Worm (Caenorhabditis elegans) whole organism, young adult: ENCODE results near the gene snu-66.

ENCODE experiments used
- B0035.1 ChIP-seq: sonication (generic microtip); optimal IDR thresholded peaks from 2 replicates; lab custom pipeline; 2016; ENCODE audit warnings: missing genetic modification characterization, mild to moderate bottlenecking, missing compliant biosample characterization, missing genotype, missing genetic modification reagents
- C17E4.6 ChIP-seq: fragments of 200-800 bp; sonication (Bioruptor generic); IDR thresholded peaks from 2 replicates; pipeline ENCODE4 v1.3.6; 2022; ENCODE audit warnings: missing genetic modification reagents, missing genetic modification characterization, missing compliant biosample characterization
- D2030.7 ChIP-seq: fragments of 200-800 bp; sonication (Bioruptor generic); IDR thresholded peaks from 2 replicates; pipeline ENCODE4 v1.3.6; 2022; ENCODE audit warnings: missing genetic modification reagents, missing genetic modification characterization, missing compliant biosample characterization
- F10E7.11 ChIP-seq: sonication (generic microtip); optimal IDR thresholded peaks from 2 replicates; lab custom pipeline; 2017; ENCODE audit warnings: mild to moderate bottlenecking, missing genetic modification characterization, moderate library complexity, missing compliant biosample characterization
- F33H1.4 ChIP-seq: fragments of 200-800 bp; sonication (Bioruptor generic); IDR thresholded peaks from 2 replicates; pipeline ENCODE4 v1.3.6; 2022; ENCODE audit warnings: missing genetic modification reagents, missing genetic modification characterization, missing compliant biosample characterization
- F57A8.1 ChIP-seq: fragments of 200-800 bp; sonication (Bioruptor generic); optimal IDR thresholded peaks from 2 replicates; lab custom pipeline; 2018; ENCODE audit warnings: mild to moderate bottlenecking, missing genetic modification characterization, moderate library complexity, missing compliant biosample characterization
- K11D2.4 ChIP-seq: fragments of 200-800 bp; sonication (Bioruptor generic); IDR thresholded peaks from 2 replicates; pipeline ENCODE4 v1.3.6; 2022; ENCODE audit warnings: missing genetic modification reagents, missing genetic modification characterization, missing compliant biosample characterization
- T07F8.4 ChIP-seq: sonication (generic microtip); optimal IDR thresholded peaks from 2 replicates; lab custom pipeline; 2016; ENCODE audit warnings: mild to moderate bottlenecking, missing genetic modification characterization, moderate library complexity, missing compliant biosample characterization
- T26A5.8 ChIP-seq: sonication (generic microtip); optimal IDR thresholded peaks from 2 replicates; lab custom pipeline; 2016; ENCODE audit warnings: missing genetic modification characterization, missing compliant biosample characterization
- Y56A3A.18 ChIP-seq: fragments of 200-800 bp; sonication (Bioruptor generic); IDR thresholded peaks from 2 replicates; pipeline ENCODE4 v1.3.6; 2022; ENCODE audit warnings: missing genetic modification reagents, missing genetic modification characterization, missing compliant biosample characterization
- Y67H2A.10 ChIP-seq: fragments of 200-800 bp; sonication (Bioruptor generic); conservative IDR thresholded peaks from 2 replicates; pipeline ENCODE4 v1.3.6; 2022; ENCODE audit warnings: missing genetic modification reagents, missing genetic modification characterization, missing compliant biosample characterization
- ZK185.1 ChIP-seq: sonication (generic microtip); optimal IDR thresholded peaks from 2 replicates; lab custom pipeline; 2016; ENCODE audit warnings: mild to moderate bottlenecking, missing genetic modification characterization, missing compliant biosample characterization; ENCODE audit not compliant: poor library complexity, severe bottlenecking
- aptf-2 ChIP-seq: fragments of 200-800 bp; sonication (Bioruptor generic); conservative IDR thresholded peaks from 2 replicates; pipeline ENCODE4 v1.3.6; 2022; ENCODE audit warnings: missing genetic modification reagents, missing genetic modification characterization, missing compliant biosample characterization
- athp-1 ChIP-seq: sonication (generic microtip); optimal IDR thresholded peaks from 2 replicates; lab custom pipeline; 2017; ENCODE audit warnings: mild to moderate bottlenecking, missing genetic modification characterization, missing compliant biosample characterization
- bed-1 ChIP-seq: fragments of 200-800 bp; sonication (Bioruptor generic); IDR thresholded peaks from 2 replicates; pipeline ENCODE4 v1.3.6; 2022; ENCODE audit warnings: missing genetic modification reagents, missing genetic modification characterization, missing compliant biosample characterization
- ceh-40 ChIP-seq: fragments of 200-800 bp; sonication (Bioruptor generic); IDR thresholded peaks from 2 replicates; pipeline ENCODE4 v1.3.6; 2022; ENCODE audit warnings: missing genetic modification characterization, missing compliant biosample characterization
- dpff-1 ChIP-seq: sonication (generic microtip); optimal IDR thresholded peaks from 2 replicates; lab custom pipeline; 2017; ENCODE audit warnings: mild to moderate bottlenecking, missing genetic modification characterization, missing compliant biosample characterization
- egrh-3 ChIP-seq: fragments of 200-800 bp; sonication (Bioruptor generic); IDR thresholded peaks from 2 replicates; pipeline ENCODE4 v1.3.6; 2022; ENCODE audit warnings: missing genetic modification reagents, missing genetic modification characterization, missing compliant biosample characterization
- hlh-26 ChIP-seq: fragments of 200-800 bp; sonication (Bioruptor generic); conservative IDR thresholded peaks from 2 replicates; pipeline ENCODE4 v1.3.6; 2022; ENCODE audit warnings: missing genetic modification reagents, missing genetic modification characterization, missing compliant biosample characterization
- hmg-20 ChIP-seq: fragments of 200-800 bp; sonication (Bioruptor generic); IDR thresholded peaks from 2 replicates; pipeline ENCODE4 v1.3.6; 2022; ENCODE audit warnings: missing genetic modification reagents, missing genetic modification characterization, missing compliant biosample characterization
- hsf-1 ChIP-seq: fragments of 200-800 bp; sonication (Bioruptor generic); IDR thresholded peaks from 2 replicates; pipeline ENCODE4 v1.3.6; 2022; ENCODE audit warnings: missing genetic modification reagents, missing genetic modification characterization, missing compliant biosample characterization
- lin-54 ChIP-seq: fragments of 200-800 bp; sonication (Bioruptor generic); optimal IDR thresholded peaks from 2 replicates; lab custom pipeline; 2018; ENCODE audit warnings: mild to moderate bottlenecking, missing genetic modification characterization, missing compliant biosample characterization
- lir-1 ChIP-seq: fragments of 200-800 bp; sonication (Bioruptor generic); conservative IDR thresholded peaks from 2 replicates; pipeline ENCODE4 v1.3.6; 2022; ENCODE audit warnings: missing genetic modification reagents, missing genetic modification characterization, missing compliant biosample characterization
- lsl-1 ChIP-seq: fragments of 200-800 bp; sonication (Bioruptor generic); optimal IDR thresholded peaks from 2 replicates; lab custom pipeline; 2018; ENCODE audit warnings: mild to moderate bottlenecking, missing genetic modification characterization, moderate library complexity, missing compliant biosample characterization
- madf-10 ChIP-seq: sonication (generic microtip); optimal IDR thresholded peaks from 2 replicates; lab custom pipeline; 2016; ENCODE audit warnings: mild to moderate bottlenecking, missing genetic modification characterization, missing compliant biosample characterization
- madf-6 ChIP-seq: fragments of 200-800 bp; sonication (Bioruptor generic); IDR thresholded peaks from 2 replicates; pipeline ENCODE4 v1.3.6; 2022; ENCODE audit warnings: missing genetic modification reagents, missing genetic modification characterization, missing compliant biosample characterization
- mxl-1 ChIP-seq: sonication (generic microtip); optimal IDR thresholded peaks from 2 replicates; lab custom pipeline; 2016; ENCODE audit warnings: missing genetic modification characterization, missing compliant biosample characterization
- nfya-2 ChIP-seq: fragments of 200-800 bp; sonication (Bioruptor generic); IDR thresholded peaks from 2 replicates; pipeline ENCODE4 v1.3.6; 2022; ENCODE audit warnings: missing genetic modification reagents, missing genetic modification characterization, missing compliant biosample characterization
- nhr-120 ChIP-seq: fragments of 200-800 bp; sonication (Bioruptor generic); IDR thresholded peaks from 2 replicates; pipeline ENCODE4 v1.3.6; 2022; ENCODE audit warnings: missing genetic modification characterization, missing compliant biosample characterization
- nhr-27 ChIP-seq: fragments of 200-800 bp; sonication (Bioruptor generic); optimal IDR thresholded peaks from 2 replicates; lab custom pipeline; 2018; ENCODE audit warnings: mild to moderate bottlenecking, missing genetic modification characterization, moderate library complexity, missing compliant biosample characterization
- nhr-80 ChIP-seq: sonication (generic microtip); optimal IDR thresholded peaks from 2 replicates; lab custom pipeline; 2016; ENCODE audit warnings: missing genetic modification characterization, missing compliant biosample characterization
- nhr-90 ChIP-seq: sonication (generic microtip); optimal IDR thresholded peaks from 2 replicates; lab custom pipeline; 2016; ENCODE audit warnings: missing genotype, mild to moderate bottlenecking, missing genetic modification characterization, missing compliant biosample characterization
- pha-4 ChIP-seq: fragments of 150-350 bp; sonication (generic microtip); optimal IDR thresholded peaks from 2 replicates; lab custom pipeline; 2014; ENCODE audit warnings: missing biosample characterization, missing genetic modification reagents, missing genetic modification characterization
- repo-1 ChIP-seq: sonication (generic microtip); optimal IDR thresholded peaks from 2 replicates; lab custom pipeline; 2017; ENCODE audit warnings: mild to moderate bottlenecking, missing genetic modification characterization, missing compliant biosample characterization
- sdz-38 ChIP-seq: sonication (generic microtip); optimal IDR thresholded peaks from 2 replicates; lab custom pipeline; 2016; ENCODE audit warnings: missing genotype, missing genetic modification characterization, missing compliant biosample characterization
- snpc-1.1 ChIP-seq: sonication (generic microtip); optimal IDR thresholded peaks from 2 replicates; lab custom pipeline; 2017; ENCODE audit warnings: missing genetic modification characterization, mild to moderate bottlenecking, missing compliant biosample characterization, antibody characterized with exemption, moderate library complexity, missing genotype, missing genetic modification reagents; ENCODE audit not compliant: insufficient read depth
- snpc-3.4 ChIP-seq: sonication (generic microtip); optimal IDR thresholded peaks from 2 replicates; lab custom pipeline; 2017; ENCODE audit warnings: missing genetic modification characterization, mild to moderate bottlenecking, missing compliant biosample characterization, antibody characterized with exemption, moderate library complexity, missing genotype, missing genetic modification reagents
- snpc-4 ChIP-seq, 5 experiments: fragments of 150-350 bp in 1 of 5; sonication (generic microtip) in 4 of 5; optimal IDR thresholded peaks; 2 replicates each; lab custom pipeline; 2014 to 2018; ENCODE audit warnings: missing genetic modification characterization in 5 of 5, missing biosample characterization in 3 of 5, antibody characterized with exemption in 2 of 5, mild to moderate bottlenecking in 2 of 5, missing compliant biosample characterization in 2 of 5, missing genotype in 2 of 5, moderate library complexity in 2 of 5, missing genetic modification reagents in 1 of 5
- sptf-2 ChIP-seq: fragments of 200-800 bp; sonication (Bioruptor generic); optimal IDR thresholded peaks from 2 replicates; lab custom pipeline; 2018; ENCODE audit warnings: mild to moderate bottlenecking, missing genetic modification characterization, missing compliant biosample characterization
- tbp1 ChIP-seq: fragments of 200-800 bp; sonication (Bioruptor generic); optimal IDR thresholded peaks from 2 replicates; lab custom pipeline; 2018; ENCODE audit warnings: mild to moderate bottlenecking, missing genetic modification characterization, missing compliant biosample characterization
- unc-62 ChIP-seq: fragments of 150-350 bp; optimal IDR thresholded peaks from 2 replicates; lab custom pipeline; 2014; ENCODE audit warnings: missing biosample characterization, missing genetic modification reagents, missing genetic modification characterization
- zfh-2 ChIP-seq: fragments of 200-800 bp; sonication (Bioruptor generic); conservative IDR thresholded peaks from 2 replicates; pipeline ENCODE4 v1.3.6; 2022; ENCODE audit warnings: missing genetic modification reagents, missing genetic modification characterization, missing compliant biosample characterization
- zim-3 ChIP-seq: sonication (generic microtip); optimal IDR thresholded peaks from 2 replicates; lab custom pipeline; 2017; ENCODE audit warnings: mild to moderate bottlenecking, missing genetic modification characterization, moderate library complexity, missing compliant biosample characterization
- ztf-18 ChIP-seq: sonication (generic microtip); optimal IDR thresholded peaks from 2 replicates; lab custom pipeline; 2016; ENCODE audit warnings: missing genotype, mild to moderate bottlenecking, missing genetic modification characterization, missing compliant biosample characterization
- ztf-22 ChIP-seq: fragments of 200-800 bp; sonication (Bioruptor generic); optimal IDR thresholded peaks from 2 replicates; lab custom pipeline; 2018; ENCODE audit warnings: mild to moderate bottlenecking, missing genetic modification characterization, moderate library complexity, missing compliant biosample characterization
- ztf-25 ChIP-seq: fragments of 200-800 bp; sonication (Bioruptor generic); IDR thresholded peaks from 2 replicates; pipeline ENCODE4 v1.3.6; 2022; ENCODE audit warnings: missing genetic modification reagents, missing genetic modification characterization, missing compliant biosample characterization
- ztf-26 ChIP-seq: sonication (generic microtip); optimal IDR thresholded peaks from 2 replicates; lab custom pipeline; 2017; ENCODE audit warnings: missing genetic modification characterization, missing compliant biosample characterization
- ztf-28 ChIP-seq: fragments of 200-800 bp; sonication (Bioruptor generic); IDR thresholded peaks from 2 replicates; pipeline ENCODE4 v1.3.6; 2022; ENCODE audit warnings: missing genetic modification reagents, missing genetic modification characterization, missing compliant biosample characterization
- ztf-6 ChIP-seq: fragments of 200-800 bp; sonication (Bioruptor generic); IDR thresholded peaks from 2 replicates; pipeline ENCODE4 v1.3.6; 2022; ENCODE audit warnings: missing genetic modification reagents, missing genetic modification characterization, missing compliant biosample characterization

Gene snu-66

DNA sequence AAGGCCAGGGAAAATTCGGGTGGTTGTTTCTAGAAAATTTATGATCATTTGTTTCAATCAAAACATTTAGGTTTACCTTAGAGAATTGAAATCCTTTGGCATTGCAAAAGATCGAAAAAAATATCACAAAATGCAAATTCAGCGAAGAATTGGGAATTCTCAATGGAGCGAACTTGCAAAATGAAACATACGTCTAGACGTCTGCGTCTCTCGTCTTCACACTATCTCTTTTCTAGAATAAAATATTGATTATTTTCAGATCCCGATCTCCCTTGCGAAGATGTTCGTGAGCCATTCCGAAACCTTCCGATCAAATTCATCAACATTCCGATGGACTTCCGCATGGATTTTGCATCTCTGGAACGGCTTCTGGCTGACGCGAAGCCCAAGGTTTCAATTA is 4.9 kb upstream of the snu-66 start, which contains the start of gene ets-6:
ets-6 (minus strand) TSS at position 169 of the 400 bp plus-strand sequence.
- TF ChIP-seq hsf-1 (GFP tag; lab: Robert Waterston, UW) (no peak), zfh-2 (GFP tag; lab: Robert Waterston, UW) (no peak), K11D2.4 (GFP tag; lab: Robert Waterston, UW) (no peak), F33H1.4 (GFP tag; lab: Robert Waterston, UW) (no peak), F57A8.1 (GFP tag; lab: Kevin White, UChicago) (no peak), athp-1 (peak; percentile 14), unc-62 (GFP tag; lab: Kevin White, UChicago) (no peak), ztf-18 (tag; lab: Kevin White, UChicago) (peak; percentile 65), snpc-4 (GFP tag; optimal IDR thresholded peaks at IDR 0.05; lab: Kevin White, UChicago) (no peak), snpc-4 (tag; optimal IDR thresholded peaks at IDR 0.05; lab: Kevin White, UChicago) (no peak), hlh-26 (GFP tag; lab: Robert Waterston, UW) (no peak), ztf-26 (no peak), lir-1 (no peak), ceh-40 (GFP tag; lab: Robert Waterston, UW) (no peak), T07F8.4 (tag; lab: Kevin White, UChicago) (no peak), lsl-1 (GFP tag; lab: Kevin White, UChicago) (peak; percentile 33), zim-3 (tag; lab: Kevin White, UChicago) (no peak), nhr-120 (GFP tag; lab: Robert Waterston, UW) (no peak), ztf-22 (no peak), B0035.1 (tag; lab: Kevin White, UChicago) (no peak), aptf-2 (GFP tag; lab: Robert Waterston, UW) (no peak), dpff-1 (tag; lab: Kevin White, UChicago) (no peak), ztf-6 (GFP tag; lab: Robert Waterston, UW) (no peak), lin-54 (peak; percentile 22), madf-10 (tag; lab: Kevin White, UChicago) (no peak), ZK185.1 (tag; lab: Kevin White, UChicago) (no peak), pha-4 (tag; lab: Kevin White, UChicago) (no peak), nfya-2 (GFP tag; lab: Robert Waterston, UW) (no peak), Y56A3A.18 (GFP tag; lab: Robert Waterston, UW) (no peak), repo-1 (no peak), F10E7.11 (tag; lab: Kevin White, UChicago) (no peak), madf-6 (GFP tag; lab: Robert Waterston, UW) (peak; percentile 45; the same call in 1 of the 2 replicates), sdz-38 (no peak), bed-1 (no peak), egrh-3 (no peak), nhr-80 (tag; lab: Kevin White, UChicago) (no peak), sptf-2 (GFP tag; lab: Kevin White, UChicago) (no peak), Y67H2A.10 (GFP tag; lab: Robert Waterston, UW) (no peak), tbp1 (peak; percentile 4), snpc-3.4 (tag; lab: Kevin White, UChicago) (peak; percentile 17), T26A5.8 (tag; lab: Kevin White, UChicago) (no peak), ztf-25 (GFP tag; lab: Robert Waterston, UW) (no peak), ztf-28 (GFP tag; lab: Robert Waterston, UW) (no peak), C17E4.6 (GFP tag; lab: Robert Waterston, UW) (no peak), snpc-1.1 (tag; lab: Kevin White, UChicago) (no peak), nhr-90 (tag; lab: Kevin White, UChicago) (no peak), hmg-20 (GFP tag; lab: Robert Waterston, UW) (no peak), mxl-1 (tag; lab: Kevin White, UChicago) (no peak), D2030.7 (GFP tag; lab: Robert Waterston, UW) (peak; percentile 34; the same call in 1 of the 2 replicates), nhr-27 (no peak)
